Worm (Caenorhabditis elegans) whole organism, L1 larva: ENCODE results near the gene Y50D4A.4.

ENCODE experiments used
- C16A3.4 ChIP-seq: fragments of 150-350 bp; optimal IDR thresholded peaks from 2 replicates; lab custom pipeline; 2014; ENCODE audit warnings: missing biosample characterization, missing genetic modification characterization
- C34B4.2 ChIP-seq: sonication (generic microtip); optimal IDR thresholded peaks from 2 replicates; lab custom pipeline; 2017; ENCODE audit warnings: mild to moderate bottlenecking, missing genetic modification characterization, missing compliant biosample characterization
- ceh-63 ChIP-seq: fragments of 200-800 bp; sonication (Bioruptor generic); optimal IDR thresholded peaks from 2 replicates; lab custom pipeline; 2018; ENCODE audit warnings: mild to moderate bottlenecking, missing genetic modification characterization, missing compliant biosample characterization
- ceh-88 ChIP-seq: fragments of 200-800 bp; sonication (Bioruptor generic); IDR thresholded peaks from 2 replicates; pipeline ENCODE4 v1.3.6; 2022; ENCODE audit warnings: missing genetic modification characterization, missing compliant biosample characterization
- efl-1 ChIP-seq, 4 experiments: fragments of 150-350 bp; optimal IDR thresholded peaks in 3 of 4; peaks in 1 of 4; 1 replicate in 1 of 4; 2 replicates in 3 of 4; lab custom pipeline; 2014; ENCODE audit warnings: missing biosample characterization in 2 of 4, missing genetic modification characterization in 2 of 4, missing genetic modification reagents in 2 of 4
- egl-13 ChIP-seq: sonication (generic microtip); optimal IDR thresholded peaks from 2 replicates; lab custom pipeline; 2016; ENCODE audit warnings: missing genotype, missing genetic modification reagents, missing genetic modification characterization, missing compliant biosample characterization
- egl-27 ChIP-seq, 2 experiments: fragments of 150-350 bp in 1 of 2; sonication (generic microtip); optimal IDR thresholded peaks; 3 replicates each; lab custom pipeline; 2017 to 2018; ENCODE audit warnings: missing biosample characterization in 2 of 2, missing genetic modification characterization in 2 of 2, missing genetic modification reagents in 2 of 2
- fkh-10 ChIP-seq: sonication (generic microtip); optimal IDR thresholded peaks from 2 replicates; lab custom pipeline; 2017; ENCODE audit warnings: missing biosample characterization, missing genetic modification reagents, missing genetic modification characterization
- fos-1 ChIP-seq: fragments of 150-350 bp; optimal IDR thresholded peaks from 2 replicates; lab custom pipeline; 2014; ENCODE audit warnings: missing biosample characterization, missing genetic modification characterization
- hlh-17 ChIP-seq: fragments of 200-800 bp; sonication (Bioruptor generic); optimal IDR thresholded peaks from 2 replicates; lab custom pipeline; 2018; ENCODE audit warnings: missing genetic modification characterization, mild to moderate bottlenecking, missing compliant biosample characterization, moderate library complexity, borderline replicate concordance
- hlh-4 ChIP-seq: sonication (generic microtip); optimal IDR thresholded peaks from 2 replicates; lab custom pipeline; 2016; ENCODE audit warnings: mild to moderate bottlenecking, missing genetic modification characterization, missing compliant biosample characterization
- hpl-2 ChIP-seq: fragments of 150-350 bp; optimal IDR thresholded peaks from 2 replicates; lab custom pipeline; 2014; ENCODE audit warnings: missing biosample characterization, missing genetic modification reagents, missing genetic modification characterization
- jun-1 ChIP-seq: fragments of 150-350 bp; optimal IDR thresholded peaks from 2 replicates; lab custom pipeline; 2014; ENCODE audit warnings: missing biosample characterization, missing genetic modification reagents, missing genetic modification characterization
- lin-14 ChIP-seq: fragments of 200-800 bp; sonication (Bioruptor generic); optimal IDR thresholded peaks from 2 replicates; lab custom pipeline; 2018; ENCODE audit warnings: mild to moderate bottlenecking, missing genetic modification characterization, moderate library complexity, missing compliant biosample characterization
- lin-39 ChIP-seq: fragments of 150-350 bp; optimal IDR thresholded peaks from 2 replicates; lab custom pipeline; 2014; ENCODE audit warnings: missing biosample characterization, missing genetic modification reagents, missing genetic modification characterization
- lsy-2 ChIP-seq, 2 experiments: fragments of 150-350 bp; optimal IDR thresholded peaks; 2 replicates each; lab custom pipeline; 2014; ENCODE audit warnings: missing biosample characterization in 2 of 2, missing genetic modification characterization in 2 of 2
- mab-9 ChIP-seq: fragments of 200-800 bp; sonication (Bioruptor generic); IDR thresholded peaks from 2 replicates; pipeline ENCODE4 v1.3.6; 2022; ENCODE audit warnings: missing genetic modification reagents, missing genetic modification characterization, missing compliant biosample characterization
- mef-2 ChIP-seq: fragments of 150-350 bp; optimal IDR thresholded peaks from 2 replicates; lab custom pipeline; 2014; ENCODE audit warnings: missing biosample characterization, missing genetic modification characterization
- nhr-12 ChIP-seq: sonication (generic microtip); optimal IDR thresholded peaks from 2 replicates; lab custom pipeline; 2017; ENCODE audit warnings: missing biosample characterization, missing genetic modification characterization
- nhr-28 ChIP-seq: fragments of 150-350 bp; optimal IDR thresholded peaks from 2 replicates; lab custom pipeline; 2014; ENCODE audit warnings: missing biosample characterization, missing genetic modification characterization
- nhr-71 ChIP-seq: sonication (generic microtip); optimal IDR thresholded peaks from 2 replicates; lab custom pipeline; 2016; ENCODE audit warnings: mild to moderate bottlenecking, missing genetic modification characterization, moderate library complexity, missing compliant biosample characterization
- nhr-90 ChIP-seq: sonication (generic microtip); optimal IDR thresholded peaks from 2 replicates; lab custom pipeline; 2016; ENCODE audit warnings: mild to moderate bottlenecking, missing genetic modification characterization, missing compliant biosample characterization; ENCODE audit not compliant: poor library complexity
- skn-1 ChIP-seq: fragments of 150-350 bp; optimal IDR thresholded peaks from 2 replicates; lab custom pipeline; 2014; ENCODE audit warnings: missing biosample characterization, missing genetic modification characterization
- snu-23 ChIP-seq: sonication (generic microtip); optimal IDR thresholded peaks from 2 replicates; lab custom pipeline; 2016; ENCODE audit warnings: missing genetic modification characterization, missing compliant biosample characterization
- sox-4 ChIP-seq: sonication (generic microtip); optimal IDR thresholded peaks from 2 replicates; lab custom pipeline; 2016; ENCODE audit warnings: missing genetic modification characterization, missing compliant biosample characterization
- sptf-1 ChIP-seq: fragments of 150-350 bp; optimal IDR thresholded peaks from 2 replicates; lab custom pipeline; 2014; ENCODE audit warnings: missing biosample characterization, missing genetic modification characterization
- tbx-2 ChIP-seq: sonication (generic microtip); optimal IDR thresholded peaks from 2 replicates; lab custom pipeline; 2016; ENCODE audit warnings: missing genetic modification characterization, missing compliant biosample characterization
- vab-15 ChIP-seq: sonication (generic microtip); optimal IDR thresholded peaks from 2 replicates; lab custom pipeline; 2017; ENCODE audit warnings: missing genotype, mild to moderate bottlenecking, missing genetic modification characterization, missing compliant biosample characterization
- xbp-1 ChIP-seq: sonication (generic microtip); optimal IDR thresholded peaks from 2 replicates; lab custom pipeline; 2016; ENCODE audit warnings: missing genetic modification characterization, missing compliant biosample characterization

Gene Y50D4A.4

ce11 chrV:1227756-1228665, 32.1 kb upstream of the Y50D4A.4 start:
- TF ChIP-seq lin-14 (peak; percentile 10), efl-1 (optimal IDR thresholded peaks at IDR 0.05; lab: Kevin White, UChicago) (no peak), efl-1 (GFP tag; optimal IDR thresholded peaks at IDR 0.05 in 1 of 2; lab: Kevin White, UChicago) (peak in 1 of 2 experiments; percentile 36), fkh-10 (GFP tag; lab: Kevin White, UChicago) (peak; percentile 36), nhr-12 (tag; lab: Kevin White, UChicago) (no peak), ceh-88 (GFP tag; lab: Robert Waterston, UW) (no peak)

- TF ChIP-seq hlh-4 (tag; lab: Kevin White, UChicago) (no peak), sox-4 (tag; lab: Kevin White, UChicago) (no peak), nhr-90 (tag; lab: Kevin White, UChicago) (no peak), C34B4.2 (tag; lab: Kevin White, UChicago) (no peak), hpl-2 (GFP tag; lab: Kevin White, UChicago) (no peak), efl-1 (optimal IDR thresholded peaks at IDR 0.05; lab: Kevin White, UChicago) (no peak), efl-1 (GFP tag; optimal IDR thresholded peaks at IDR 0.05 in 1 of 2; lab: Kevin White, UChicago) (no peak), xbp-1 (tag; lab: Kevin White, UChicago) (no peak), nhr-71 (tag; lab: Kevin White, UChicago) (no peak), fkh-10 (GFP tag; lab: Kevin White, UChicago) (no peak), sptf-1 (tag; lab: Kevin White, UChicago) (no peak), lin-39 (tag; lab: Kevin White, UChicago) (no peak), C16A3.4 (tag; lab: Kevin White, UChicago) (no peak), snu-23 (GFP tag; lab: Kevin White, UChicago) (no peak), vab-15 (tag; lab: Kevin White, UChicago) (no peak), lsy-2 (tag; optimal IDR thresholded peaks at IDR 0.05; lab: Kevin White, UChicago) (no peak), egl-13 (tag; lab: Kevin White, UChicago) (no peak), mab-9 (GFP tag; lab: Robert Waterston, UW) (no peak), hlh-17 (GFP tag; lab: Kevin White, UChicago) (no peak)
- TF ChIP-seq, all 84 proteins: peak for 0
Observed at ce11 chrV:1226239-1226638, 30.3 kb upstream of the Y50D4A.4 start.

ce11 chrV:1223559-1223958, 27.6 kb upstream of the Y50D4A.4 start:
- TF ChIP-seq mef-2 (tag; lab: Kevin White, UChicago) (no peak), nhr-28 (tag; lab: Kevin White, UChicago) (no peak)
- TF ChIP-seq, all 84 proteins: peak for 0

- TF ChIP-seq efl-1 (optimal IDR thresholded peaks at IDR 0.05; lab: Kevin White, UChicago) (no peak), efl-1 (GFP tag; optimal IDR thresholded peaks at IDR 0.05 in 1 of 2; lab: Kevin White, UChicago) (peak in 1 of 2 experiments; percentile 92), skn-1 (no peak), ceh-63 (GFP tag; lab: Kevin White, UChicago) (no peak), tbx-2 (tag; lab: Kevin White, UChicago) (no peak), jun-1 (no peak), fos-1 (tag; lab: Kevin White, UChicago) (no peak)
Observed at ce11 chrV:1220509-1220908, 24.6 kb upstream of the Y50D4A.4 start, which contains the start of gene Y50D4A.10. Gene Y50D4A.10, minus strand, starts transcription at chrV:1220565.

ce11 chrV:1207589-1207988, 11.7 kb upstream of the Y50D4A.4 start, which contains the start of gene Y50D4A.1:
Gene Y50D4A.1, plus strand, starts transcription at chrV:1207889.
- no peak for TF ChIP-seq egl-27 (tag; optimal IDR thresholded peaks at IDR 0.05; lab: Kevin White, UChicago)
